Worm (Caenorhabditis elegans) whole organism, midembryonic: ENCODE data around the gene D1053.3.

Experiments
- cog-1 ChIP-seq: sonication (generic microtip); optimal IDR thresholded peaks from 2 replicates; lab custom pipeline; 2016; ENCODE audit warnings: missing genetic modification characterization, missing compliant biosample characterization
- flt-1 ChIP-seq: fragments of 200-800 bp; sonication (Bioruptor generic); IDR thresholded peaks from 2 replicates; pipeline ENCODE4 v1.3.6; 2022; ENCODE audit warnings: missing genetic modification characterization, missing compliant biosample characterization
- klf-2 ChIP-seq: fragments of 200-800 bp; sonication (Bioruptor generic); conservative IDR thresholded peaks from 2 replicates; pipeline ENCODE4 v1.3.6; 2022; ENCODE audit warnings: missing genetic modification reagents, missing genetic modification characterization, missing compliant biosample characterization
- med-1 ChIP-seq: sonication (generic microtip); optimal IDR thresholded peaks from 2 replicates; lab custom pipeline; 2017; ENCODE audit warnings: missing genetic modification characterization, mild to moderate bottlenecking, missing compliant biosample characterization, antibody characterized with exemption, missing genetic modification reagents; ENCODE audit not compliant: insufficient read depth
- ztf-23 ChIP-seq: fragments of 200-800 bp; sonication (Bioruptor generic); IDR thresholded peaks from 2 replicates; pipeline ENCODE4 v1.3.6; 2022; ENCODE audit warnings: missing genetic modification reagents, missing genetic modification characterization, missing compliant biosample characterization
- ztf-29 ChIP-seq: fragments of 200-800 bp; sonication (Bioruptor generic); IDR thresholded peaks from 2 replicates; pipeline ENCODE4 v1.3.6; 2022; ENCODE audit warnings: missing genetic modification reagents, missing genetic modification characterization, missing compliant biosample characterization

ce11 chrX:11734110-11734509 lies 2.8 kb downstream of the D1053.3 start:
- TF ChIP-seq flt-1 (no peak), med-1 (no peak), klf-2 (GFP tag; lab: Robert Waterston, UW) (no peak), ztf-29 (GFP tag; lab: Robert Waterston, UW) (no peak), cog-1 (tag; lab: Kevin White, UChicago) (no peak), ztf-23 (no peak)
